Fruit fly (Drosophila melanogaster) whole organism, embryonic: ENCODE data around the gene CG14024.

Source experiments
- Adf1 ChIP-seq: fragments of 200-800 bp; sonication (Bioruptor generic); IDR thresholded peaks from 2 replicates; pipeline ENCODE4 v1.3.6; 2022; ENCODE audit warnings: missing biosample characterization, missing genetic modification characterization
- Antp ChIP-seq: fragments of 200-800 bp; sonication (Bioruptor generic); optimal IDR thresholded peaks from 3 replicates; lab custom pipeline; 2016; ENCODE audit warnings: missing biosample characterization, missing genetic modification characterization
- CG11560 ChIP-seq: fragments of 200-800 bp; sonication (Bioruptor generic); IDR thresholded peaks from 3 replicates; pipeline ENCODE4 v1.3.6; 2022; ENCODE audit warnings: missing biosample characterization, missing genetic modification characterization
- CG12391 ChIP-seq: fragments of 200-800 bp; sonication (Bioruptor generic); optimal IDR thresholded peaks from 3 replicates; lab custom pipeline; 2018; ENCODE audit warnings: missing biosample characterization, mild to moderate bottlenecking, missing genetic modification characterization, moderate library complexity
- CG13775 ChIP-seq: fragments of 200-800 bp; sonication (Bioruptor generic); optimal IDR thresholded peaks from 3 replicates; lab custom pipeline; 2017; ENCODE audit warnings: missing biosample characterization, mild to moderate bottlenecking, missing genetic modification characterization
- CG13894 ChIP-seq: fragments of 200-800 bp; sonication (Bioruptor generic); optimal IDR thresholded peaks from 3 replicates; lab custom pipeline; 2018; ENCODE audit warnings: missing biosample characterization, mild to moderate bottlenecking, missing genetic modification characterization, moderate library complexity
- CG15073 ChIP-seq: fragments of 200-800 bp; sonication (Bioruptor generic); optimal IDR thresholded peaks from 2 replicates; lab custom pipeline; 2016; ENCODE audit warnings: missing biosample characterization, missing genetic modification characterization
- CG15514 ChIP-seq: fragments of 200-800 bp; sonication (Bioruptor generic); optimal IDR thresholded peaks from 3 replicates; lab custom pipeline; 2017; ENCODE audit warnings: missing biosample characterization, missing genetic modification characterization, mild to moderate bottlenecking, moderate library complexity, missing genetic modification reagents
- CG1603 ChIP-seq: fragments of 200-800 bp; sonication (Bioruptor generic); optimal IDR thresholded peaks from 2 replicates; lab custom pipeline; 2019; ENCODE audit warnings: missing biosample characterization, mild to moderate bottlenecking, missing genetic modification characterization, moderate library complexity
- CG1792 ChIP-seq: fragments of 200-800 bp; sonication (Bioruptor generic); optimal IDR thresholded peaks from 2 replicates; lab custom pipeline; 2016; ENCODE audit warnings: missing biosample characterization, missing genetic modification characterization
- CG3838 ChIP-seq: fragments of 200-800 bp; sonication (Bioruptor generic); optimal IDR thresholded peaks from 3 replicates; lab custom pipeline; 2016; ENCODE audit warnings: missing biosample characterization, missing genetic modification characterization
- CG4424 ChIP-seq: fragments of 200-800 bp; sonication (Bioruptor generic); optimal IDR thresholded peaks from 3 replicates; lab custom pipeline; 2016; ENCODE audit warnings: missing biosample characterization, missing genetic modification characterization
- CG4707 ChIP-seq: fragments of 200-800 bp; sonication (Bioruptor generic); optimal IDR thresholded peaks from 2 replicates; lab custom pipeline; 2018; ENCODE audit warnings: missing biosample characterization, mild to moderate bottlenecking, missing genetic modification characterization, moderate library complexity
- CG5953 ChIP-seq: fragments of 200-800 bp; sonication (Bioruptor generic); IDR thresholded peaks from 2 replicates; pipeline ENCODE4 v1.3.6; 2022; ENCODE audit warnings: missing biosample characterization, missing genetic modification characterization
- CG6683 ChIP-seq: fragments of 200-800 bp; sonication (Bioruptor generic); optimal IDR thresholded peaks from 2 replicates; lab custom pipeline; 2017; ENCODE audit warnings: missing biosample characterization, mild to moderate bottlenecking, missing genetic modification characterization, missing genetic modification reagents
- CG6765 ChIP-seq: fragments of 200-800 bp; sonication (Bioruptor generic); optimal IDR thresholded peaks from 3 replicates; lab custom pipeline; 2017; ENCODE audit warnings: missing biosample characterization, mild to moderate bottlenecking, missing genetic modification characterization
- CG7372 ChIP-seq: fragments of 200-800 bp; sonication (Bioruptor generic); IDR thresholded peaks from 2 replicates; pipeline ENCODE4 v1.3.6; 2022; ENCODE audit warnings: missing biosample characterization, missing genetic modification characterization
- CG7786 ChIP-seq: fragments of 200-800 bp; sonication (Bioruptor generic); optimal IDR thresholded peaks from 2 replicates; lab custom pipeline; 2016; ENCODE audit warnings: missing biosample characterization, missing genetic modification characterization
- CG8290 ChIP-seq, 3 experiments: fragments of 200-800 bp; sonication (Bioruptor generic); optimal IDR thresholded peaks; 2 replicates each; lab custom pipeline; 2016 to 2019; ENCODE audit warnings: missing biosample characterization in 3 of 3, missing genetic modification characterization in 3 of 3, mild to moderate bottlenecking in 2 of 3, moderate library complexity in 1 of 3
- CG8388 ChIP-seq: fragments of 200-800 bp; sonication (Bioruptor generic); optimal IDR thresholded peaks from 2 replicates; lab custom pipeline; 2019; ENCODE audit warnings: missing biosample characterization, mild to moderate bottlenecking, missing genetic modification characterization, moderate library complexity
- CG8924 ChIP-seq: fragments of 200-800 bp; optimal IDR thresholded peaks from 3 replicates; lab custom pipeline; 2019; ENCODE audit warnings: missing biosample characterization, mild to moderate bottlenecking, missing genetic modification characterization, moderate library complexity
- CG9215 ChIP-seq: fragments of 200-800 bp; sonication (Bioruptor generic); IDR thresholded peaks from 2 replicates; pipeline ENCODE4 v1.3.6; 2022; ENCODE audit warnings: missing biosample characterization, missing genetic modification characterization
- Deaf1 ChIP-seq: fragments of 200-800 bp; optimal IDR thresholded peaks from 3 replicates; lab custom pipeline; 2019; ENCODE audit warnings: missing biosample characterization, mild to moderate bottlenecking, missing genetic modification characterization, moderate library complexity
- Dfd ChIP-seq, 2 experiments: fragments of >200 bp; optimal IDR thresholded peaks; 2 replicates each; lab custom pipeline; 2017; ENCODE audit warnings: missing biosample characterization in 2 of 2, missing genetic modification characterization in 2 of 2
- Gug ChIP-seq: fragments of 200-800 bp; sonication (Bioruptor generic); IDR thresholded peaks from 4 replicates; pipeline ENCODE4 v1.3.6; 2022; ENCODE audit warnings: missing biosample characterization, missing genetic modification characterization
- H2.0 ChIP-seq: fragments of 200-800 bp; sonication (Bioruptor generic); IDR thresholded peaks from 2 replicates; pipeline ENCODE4 v1.3.6; 2022; ENCODE audit warnings: missing biosample characterization, missing genetic modification characterization
- Jarid2 ChIP-seq: fragments of 200-800 bp; sonication (Bioruptor generic); optimal IDR thresholded peaks from 3 replicates; lab custom pipeline; 2017; ENCODE audit warnings: mild to moderate bottlenecking, missing biosample characterization, missing genetic modification reagents, missing genetic modification characterization
- NC2α ChIP-seq: fragments of 200-800 bp; sonication (Bioruptor generic); optimal IDR thresholded peaks from 2 replicates; lab custom pipeline; 2016; ENCODE audit warnings: missing biosample characterization, missing genetic modification characterization
- Ravus ChIP-seq: fragments of 200-800 bp; sonication (Bioruptor generic); IDR thresholded peaks from 2 replicates; pipeline ENCODE4 v1.3.6; 2022; ENCODE audit warnings: missing biosample characterization, missing genetic modification characterization
- Sox102F ChIP-seq: fragments of 200-800 bp; sonication (Bioruptor generic); optimal IDR thresholded peaks from 2 replicates; lab custom pipeline; 2018; ENCODE audit warnings: missing biosample characterization, mild to moderate bottlenecking, missing genetic modification characterization, moderate library complexity
- Tbp ChIP-seq: fragments of >200 bp; optimal IDR thresholded peaks from 2 replicates; lab custom pipeline; 2018; ENCODE audit warnings: missing biosample characterization, missing genetic modification characterization
- bbx ChIP-seq: fragments of 200-800 bp; sonication (Bioruptor generic); IDR thresholded peaks from 2 replicates; pipeline ENCODE4 v1.3.6; 2022; ENCODE audit warnings: missing biosample characterization, missing genetic modification characterization; ENCODE audit not compliant: partially characterized antibody
- chinmo ChIP-seq: fragments of 200-800 bp; sonication (Bioruptor generic); IDR thresholded peaks from 4 replicates; pipeline ENCODE4 v1.3.6; 2022; ENCODE audit warnings: missing biosample characterization, missing genetic modification characterization; ENCODE audit not compliant: partially characterized antibody
- ci ChIP-seq: fragments of 200-800 bp; sonication (Bioruptor generic); IDR thresholded peaks from 3 replicates; pipeline ENCODE4 v1.3.6; 2022; ENCODE audit warnings: missing biosample characterization, missing genetic modification characterization
- ewg ChIP-seq: fragments of 200-800 bp; sonication (Bioruptor generic); optimal IDR thresholded peaks from 3 replicates; lab custom pipeline; 2017; ENCODE audit warnings: mild to moderate bottlenecking, missing biosample characterization, missing genetic modification reagents, missing genetic modification characterization
- fd102C ChIP-seq: fragments of 200-800 bp; sonication (Bioruptor generic); optimal IDR thresholded peaks from 2 replicates; lab custom pipeline; 2018; ENCODE audit warnings: missing biosample characterization, mild to moderate bottlenecking, missing genetic modification characterization, moderate library complexity
- gt ChIP-seq: fragments of 200-800 bp; sonication (Bioruptor generic); IDR thresholded peaks from 2 replicates; pipeline ENCODE4 v1.3.6; 2022; ENCODE audit warnings: missing biosample characterization, missing genetic modification characterization
- hbn ChIP-seq: fragments of 200-800 bp; sonication (Bioruptor generic); IDR thresholded peaks from 2 replicates; pipeline ENCODE4 v1.3.6; 2022; ENCODE audit warnings: missing biosample characterization, missing genetic modification characterization; ENCODE audit not compliant: partially characterized antibody
- hth ChIP-seq: fragments of >200 bp; optimal IDR thresholded peaks from 2 replicates; lab custom pipeline; 2017; ENCODE audit warnings: inconsistent platforms
- klu ChIP-seq: fragments of 200-800 bp; sonication (Bioruptor generic); IDR thresholded peaks from 2 replicates; pipeline ENCODE4 v1.3.6; 2022; ENCODE audit warnings: missing biosample characterization, missing genetic modification characterization
- lov ChIP-seq, 2 experiments: fragments of 200-800 bp in 1 of 2; fragments of >200 bp in 1 of 2; sonication (Bioruptor generic) in 1 of 2; IDR thresholded peaks in 1 of 2; optimal IDR thresholded peaks in 1 of 2; 2 replicates in 1 of 2; 3 replicates in 1 of 2; pipeline versions ENCODE4 v1.3.6 to Lab custom; 2017 to 2022; ENCODE audit warnings: missing biosample characterization in 1 of 2, missing genetic modification characterization in 1 of 2
- repo ChIP-seq: fragments of 200-800 bp; sonication (Bioruptor generic); optimal IDR thresholded peaks from 2 replicates; lab custom pipeline; 2016; ENCODE audit warnings: missing biosample characterization, missing genetic modification characterization
- so ChIP-seq: fragments of 200-800 bp; sonication (Bioruptor generic); IDR thresholded peaks from 3 replicates; pipeline ENCODE4 v1.3.6; 2022; ENCODE audit warnings: missing biosample characterization, missing genetic modification characterization
- ssp ChIP-seq: fragments of 200-800 bp; sonication (Bioruptor generic); IDR thresholded peaks from 2 replicates; pipeline ENCODE4 v1.3.6; 2022; ENCODE audit warnings: missing biosample characterization, missing genetic modification characterization
- stwl ChIP-seq: fragments of 200-800 bp; sonication (Bioruptor generic); optimal IDR thresholded peaks from 3 replicates; lab custom pipeline; 2018; ENCODE audit warnings: missing biosample characterization, mild to moderate bottlenecking, missing genetic modification characterization, moderate library complexity
- tio ChIP-seq: fragments of 200-800 bp; sonication (Bioruptor generic); optimal IDR thresholded peaks from 2 replicates; lab custom pipeline; 2017; ENCODE audit warnings: missing biosample characterization, missing genetic modification characterization, inconsistent platforms
- ttk ChIP-seq: fragments of 200-800 bp; sonication (Bioruptor generic); IDR thresholded peaks from 2 replicates; pipeline ENCODE4 v2.1.2; 2022; ENCODE audit warnings: missing biosample characterization, missing genetic modification characterization
- unpg ChIP-seq: fragments of 200-800 bp; sonication (Bioruptor generic); optimal IDR thresholded peaks from 3 replicates; lab custom pipeline; 2018; ENCODE audit warnings: missing biosample characterization, mild to moderate bottlenecking, missing genetic modification characterization, moderate library complexity
- zen ChIP-seq: fragments of 200-800 bp; sonication (Bioruptor generic); optimal IDR thresholded peaks from 3 replicates; lab custom pipeline; 2018; ENCODE audit warnings: missing biosample characterization, mild to moderate bottlenecking, missing genetic modification characterization, moderate library complexity

CG14024 gene

dm6 chr2L:5278309-5279130, 36.2 kb downstream of the CG14024 start, which contains the start of the genes Nin and Bub1 (continued):
- TF ChIP-seq NC2α (GFP tag; lab: Kevin White, UChicago): no peak
- no peak for TF ChIP-seq CG15514 (GFP tag; lab: Kevin White, UChicago)
- no peak for TF ChIP-seq CG11560
- TF ChIP-seq CG8924: peak; percentile 27
- TF ChIP-seq CG15073 (GFP tag; lab: Kevin White, UChicago): no peak
- TF ChIP-seq fd102C (GFP tag; lab: Kevin White, UChicago): no peak
- TF ChIP-seq Jarid2 (GFP tag; lab: Kevin White, UChicago): no peak
- no peak for TF ChIP-seq CG4424 (GFP tag; lab: Kevin White, UChicago)
- TF ChIP-seq CG7786: no peak
- no peak for TF ChIP-seq klu
- TF ChIP-seq Ravus (GFP tag; lab: Robert Waterston, UW): no peak
- no peak for TF ChIP-seq gt (GFP tag; lab: Robert Waterston, UW)
- TF ChIP-seq Adf1 (GFP tag; lab: Robert Waterston, UW): no peak
- TF ChIP-seq CG13894 (tag; lab: Kevin White, UChicago): no peak
- no peak for TF ChIP-seq ssp
- no peak for TF ChIP-seq Dfd (GFP tag; optimal IDR thresholded peaks at IDR 0.05; lab: Kevin White, UChicago)
- TF ChIP-seq hbn (GFP tag; lab: Robert Waterston, UW): peak; percentile 55
- TF ChIP-seq Gug (GFP tag; lab: Robert Waterston, UW): peak; percentile 79
- no peak for TF ChIP-seq stwl (tag; lab: Kevin White, UChicago)
- TF ChIP-seq CG7372: peak; percentile 38
- no peak for TF ChIP-seq ewg (GFP tag; lab: Kevin White, UChicago)
- no peak for TF ChIP-seq CG3838 (GFP tag; lab: Kevin White, UChicago)
- TF ChIP-seq CG8290 (GFP tag; optimal IDR thresholded peaks at IDR 0.05; lab: Kevin White, UChicago): peak; percentile 4
- TF ChIP-seq CG8290 (tag; optimal IDR thresholded peaks at IDR 0.05; lab: Kevin White, UChicago): no peak
- 0 out of 2 replicates have a peak, but pooled peaks have one; percentile 21 for TF ChIP-seq ttk (GFP tag; lab: Robert Waterston, UW)
- TF ChIP-seq CG1792: no peak
- TF ChIP-seq Tbp: no peak
- no peak for TF ChIP-seq Sox102F (GFP tag; lab: Kevin White, UChicago)
- no peak for TF ChIP-seq unpg (GFP tag; lab: Kevin White, UChicago)
- TF ChIP-seq CG9215: peak; percentile 45
- TF ChIP-seq hth (lab: Kevin White, UChicago): no peak
- peak; percentile 50 for TF ChIP-seq CG1603
- TF ChIP-seq so (GFP tag; lab: Robert Waterston, UW): no peak
- TF ChIP-seq ci: no peak
- TF ChIP-seq Deaf1 (tag; lab: Kevin White, UChicago): no peak
- no peak for TF ChIP-seq lov (optimal IDR thresholded peaks at IDR 0.05; lab: Kevin White, UChicago)
- TF ChIP-seq lov (GFP tag; IDR thresholded peaks at IDR 0.05; lab: Robert Waterston, UW): no peak
- no peak for TF ChIP-seq CG5953 (GFP tag; lab: Robert Waterston, UW)
- TF ChIP-seq H2.0 (GFP tag; lab: Robert Waterston, UW): 0 out of 2 replicates have a peak, but pooled peaks have one; percentile 19
- peak; percentile 64; the same call in 3 of the 4 replicates for TF ChIP-seq chinmo
- TF ChIP-seq repo (GFP tag; lab: Kevin White, UChicago): no peak
- TF ChIP-seq CG4707 (GFP tag; lab: Kevin White, UChicago): no peak
- TF ChIP-seq CG13775 (GFP tag; lab: Kevin White, UChicago): peak; percentile 37
- no peak for TF ChIP-seq zen
- no peak for TF ChIP-seq tio
- peak; percentile 8 for TF ChIP-seq Antp (GFP tag; lab: Kevin White, UChicago)
- peak; percentile 46 for TF ChIP-seq CG12391 (tag; lab: Kevin White, UChicago)
- TF ChIP-seq CG6683 (GFP tag; lab: Kevin White, UChicago): no peak
- TF ChIP-seq bbx: peak; percentile 88
- no peak for TF ChIP-seq CG8388 (GFP tag; lab: Kevin White, UChicago)
- TF ChIP-seq CG6765: no peak
